Worm (Caenorhabditis elegans) whole organism, L2 larva: ENCODE data around the gene dpy-22.

Source experiments
- C34F6.9 ChIP-seq: fragments of 150-350 bp; optimal IDR thresholded peaks from 2 replicates; lab custom pipeline; 2014; ENCODE audit warnings: missing biosample characterization, missing genetic modification characterization
- F13H6.1 ChIP-seq: sonication (generic microtip); optimal IDR thresholded peaks from 2 replicates; lab custom pipeline; 2016; ENCODE audit warnings: missing genetic modification characterization, missing compliant biosample characterization
- R02D3.7 ChIP-seq: fragments of 150-350 bp; optimal IDR thresholded peaks from 2 replicates; lab custom pipeline; 2014; ENCODE audit warnings: missing biosample characterization, missing genetic modification characterization
- ZK546.5 ChIP-seq: sonication (generic microtip); optimal IDR thresholded peaks from 2 replicates; lab custom pipeline; 2017; ENCODE audit warnings: missing biosample characterization, missing genetic modification characterization
- alr-1 ChIP-seq: fragments of 150-350 bp; optimal IDR thresholded peaks from 2 replicates; lab custom pipeline; 2014; ENCODE audit warnings: missing biosample characterization, missing genetic modification characterization
- aly-2 ChIP-seq: fragments of 150-350 bp; optimal IDR thresholded peaks from 2 replicates; lab custom pipeline; 2014; ENCODE audit warnings: missing biosample characterization, missing genetic modification characterization
- ama-1 ChIP-seq: fragments of 150-350 bp; optimal IDR thresholded peaks from 2 replicates; lab custom pipeline; 2018; ENCODE audit warnings: inconsistent platforms
- blmp-1 ChIP-seq: sonication (generic microtip); optimal IDR thresholded peaks from 2 replicates; lab custom pipeline; 2017; ENCODE audit warnings: missing genetic modification characterization, mild to moderate bottlenecking, missing compliant biosample characterization, antibody characterized with exemption, moderate library complexity; ENCODE audit not compliant: insufficient read depth
- ceh-16 ChIP-seq: fragments of 150-350 bp; optimal IDR thresholded peaks from 2 replicates; lab custom pipeline; 2014; ENCODE audit warnings: missing biosample characterization, missing genetic modification characterization
- ceh-82 ChIP-seq: fragments of 150-350 bp; optimal IDR thresholded peaks from 2 replicates; lab custom pipeline; 2014; ENCODE audit warnings: missing biosample characterization, missing genetic modification characterization
- dmd-4 ChIP-seq: sonication (generic microtip); optimal IDR thresholded peaks from 2 replicates; lab custom pipeline; 2017; ENCODE audit warnings: missing biosample characterization, missing genetic modification characterization
- elt-1 ChIP-seq: fragments of 150-350 bp; optimal IDR thresholded peaks from 2 replicates; lab custom pipeline; 2014; ENCODE audit warnings: missing biosample characterization, missing genetic modification characterization
- elt-3 ChIP-seq: sonication (generic microtip); optimal IDR thresholded peaks from 2 replicates; lab custom pipeline; 2017; ENCODE audit warnings: missing biosample characterization, missing genetic modification characterization
- fos-1 ChIP-seq: fragments of 150-350 bp; optimal IDR thresholded peaks from 2 replicates; lab custom pipeline; 2014; ENCODE audit warnings: missing biosample characterization, missing genetic modification characterization
- lin-11 ChIP-seq: fragments of 150-350 bp; sonication (generic microtip); optimal IDR thresholded peaks from 2 replicates; lab custom pipeline; 2014; ENCODE audit warnings: missing biosample characterization, missing genetic modification characterization, inconsistent platforms, mixed read lengths
- lin-39 ChIP-seq: fragments of 150-350 bp; optimal IDR thresholded peaks from 2 replicates; lab custom pipeline; 2014; ENCODE audit warnings: missing biosample characterization, missing genetic modification reagents, missing genetic modification characterization
- lsy-2 ChIP-seq, 2 experiments: fragments of 150-350 bp in 1 of 2; sonication (generic microtip) in 1 of 2; optimal IDR thresholded peaks; 2 replicates each; lab custom pipeline; 2014 to 2017; ENCODE audit warnings: missing biosample characterization in 2 of 2, missing genetic modification characterization in 2 of 2
- mab-5 ChIP-seq: fragments of 150-350 bp; optimal IDR thresholded peaks from 2 replicates; lab custom pipeline; 2014; ENCODE audit warnings: missing biosample characterization, missing genetic modification characterization
- mdl-1 ChIP-seq, 2 experiments: fragments of 150-350 bp in 1 of 2; sonication (generic microtip) in 1 of 2; optimal IDR thresholded peaks; 2 replicates each; lab custom pipeline; 2017; ENCODE audit warnings: missing biosample characterization in 2 of 2, missing genetic modification characterization in 2 of 2
- nhr-10 ChIP-seq: sonication (generic microtip); optimal IDR thresholded peaks from 2 replicates; lab custom pipeline; 2017; ENCODE audit warnings: missing biosample characterization, missing genetic modification characterization
- nhr-11 ChIP-seq: fragments of 150-350 bp; optimal IDR thresholded peaks from 2 replicates; lab custom pipeline; 2014; ENCODE audit warnings: missing biosample characterization, missing genetic modification characterization
- nhr-12 ChIP-seq: fragments of 150-350 bp; optimal IDR thresholded peaks from 2 replicates; lab custom pipeline; 2014; ENCODE audit warnings: missing biosample characterization, missing genetic modification characterization
- nhr-21 ChIP-seq: fragments of 150-350 bp; optimal IDR thresholded peaks from 2 replicates; lab custom pipeline; 2014; ENCODE audit warnings: missing biosample characterization, missing genetic modification characterization
- nhr-23 ChIP-seq: fragments of 150-350 bp; optimal IDR thresholded peaks from 2 replicates; lab custom pipeline; 2014; ENCODE audit warnings: missing biosample characterization, missing genetic modification reagents, missing genetic modification characterization
- nhr-237 ChIP-seq: fragments of 150-350 bp; optimal IDR thresholded peaks from 2 replicates; lab custom pipeline; 2014; ENCODE audit warnings: missing biosample characterization, missing genetic modification characterization
- nhr-25 ChIP-seq: fragments of 150-350 bp; sonication (generic microtip); optimal IDR thresholded peaks from 3 replicates; lab custom pipeline; 2014; ENCODE audit warnings: missing biosample characterization, missing genetic modification characterization
- nhr-6 ChIP-seq: fragments of 150-350 bp; optimal IDR thresholded peaks from 2 replicates; lab custom pipeline; 2014; ENCODE audit warnings: missing biosample characterization, missing genetic modification characterization
- nhr-77 ChIP-seq: fragments of 150-350 bp; optimal IDR thresholded peaks from 2 replicates; lab custom pipeline; 2014; ENCODE audit warnings: missing biosample characterization, missing genetic modification characterization
- skn-1 ChIP-seq: sonication (generic microtip); optimal IDR thresholded peaks from 2 replicates; lab custom pipeline; 2017; ENCODE audit warnings: missing biosample characterization, missing genetic modification characterization
- sma-3 ChIP-seq: sonication (generic microtip); optimal IDR thresholded peaks from 2 replicates; lab custom pipeline; 2016; ENCODE audit warnings: missing genetic modification reagents, missing genetic modification characterization, missing compliant biosample characterization
- unc-39 ChIP-seq: fragments of 150-350 bp; optimal IDR thresholded peaks from 2 replicates; lab custom pipeline; 2014; ENCODE audit warnings: missing biosample characterization, missing genetic modification characterization
- unc-55 ChIP-seq: fragments of 150-350 bp; sonication (generic microtip); optimal IDR thresholded peaks from 3 replicates; lab custom pipeline; 2014; ENCODE audit warnings: missing biosample characterization, missing genetic modification reagents, missing genetic modification characterization
- zag-1 ChIP-seq: fragments of 150-350 bp; optimal IDR thresholded peaks from 2 replicates; lab custom pipeline; 2014; ENCODE audit warnings: missing biosample characterization, missing genetic modification characterization
- ztf-1 ChIP-seq: fragments of 200-800 bp; sonication (Bioruptor generic); conservative IDR thresholded peaks from 2 replicates; pipeline ENCODE4 v1.3.6; 2022; ENCODE audit warnings: missing genetic modification characterization, missing compliant biosample characterization
- ztf-11 ChIP-seq: sonication (generic microtip); optimal IDR thresholded peaks from 2 replicates; lab custom pipeline; 2017; ENCODE audit warnings: missing biosample characterization, missing genetic modification characterization

The dpy-22 gene

ce11 chrX:9822173-9822572 is at the start of gene dpy-22:
TSS of gene dpy-22 (minus strand) at chrX:9822273.
- TF ChIP-seq unc-55 (GFP tag; lab: Kevin White, UChicago): no peak
- no peak for TF ChIP-seq nhr-21
- TF ChIP-seq lin-39: no peak
- TF ChIP-seq nhr-12 (tag; lab: Kevin White, UChicago): no peak
- TF ChIP-seq ama-1 (lab: Kevin White, UChicago): no peak
- TF ChIP-seq nhr-77: no peak
- TF ChIP-seq unc-39: no peak
- no peak for TF ChIP-seq aly-2
- no peak for TF ChIP-seq dmd-4 (tag; lab: Kevin White, UChicago)
- no peak for TF ChIP-seq C34F6.9 (tag; lab: Kevin White, UChicago)
- no peak for TF ChIP-seq nhr-10 (tag; lab: Kevin White, UChicago)
- TF ChIP-seq sma-3 (GFP tag; lab: Kevin White, UChicago): no peak
- TF ChIP-seq ceh-16 (tag; lab: Kevin White, UChicago): no peak
- no peak for TF ChIP-seq R02D3.7 (tag; lab: Kevin White, UChicago)
- TF ChIP-seq zag-1 (tag; lab: Kevin White, UChicago): no peak

DNA sequence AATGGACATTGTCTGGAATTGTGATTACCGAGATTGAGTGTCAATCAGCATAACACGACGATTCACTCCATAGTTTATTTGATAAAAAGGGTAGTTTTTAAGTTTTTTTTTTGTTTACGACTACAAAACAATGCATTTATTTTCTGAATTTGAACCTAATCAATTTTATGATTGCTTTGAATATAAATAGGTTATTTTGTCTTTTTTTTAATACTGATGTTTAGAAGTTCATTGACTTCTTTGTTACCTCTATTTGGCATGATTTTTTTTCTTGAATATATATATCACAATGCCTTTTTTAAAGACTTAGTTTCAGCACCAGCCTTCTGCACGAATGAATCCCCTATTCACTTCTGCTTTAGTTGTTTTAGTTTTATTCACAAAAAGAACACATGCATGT is 47.4 kb upstream of the dpy-22 start, which contains the start of gene R07B1.13:
Gene R07B1.13, plus strand, starts transcription at position 301 of the 400 bp plus-strand sequence.
- TF ChIP-seq mdl-1 (tag; optimal IDR thresholded peaks at IDR 0.05; lab: Kevin White, UChicago) (no peak), elt-1 (no peak), ztf-1 (GFP tag; lab: Robert Waterston, UW) (no peak), nhr-237 (tag; lab: Kevin White, UChicago) (no peak), blmp-1 (tag; lab: Kevin White, UChicago) (no peak), dmd-4 (tag; lab: Kevin White, UChicago) (no peak), F13H6.1 (tag; lab: Kevin White, UChicago) (no peak), unc-39 (no peak), ZK546.5 (tag; lab: Kevin White, UChicago) (no peak), nhr-10 (tag; lab: Kevin White, UChicago) (no peak), ztf-11 (tag; lab: Kevin White, UChicago) (no peak)

DNA sequence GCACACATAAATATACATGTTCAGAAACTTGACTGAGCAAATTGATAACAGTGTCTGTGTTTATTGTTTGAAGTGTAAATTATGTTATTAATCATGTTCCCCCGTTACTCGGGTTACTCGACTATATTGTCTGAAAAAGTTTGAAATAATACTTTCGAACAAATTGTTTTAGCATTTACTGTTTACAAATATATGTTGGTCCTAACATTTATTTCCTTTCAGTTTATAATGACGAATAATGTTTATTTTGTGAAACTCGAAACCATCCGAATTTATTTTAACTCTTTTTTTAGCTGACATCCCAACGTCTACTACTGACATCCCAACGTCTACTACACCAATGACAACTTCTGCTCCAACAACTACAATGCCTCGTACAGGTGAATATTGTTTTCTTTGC is 46.7 kb upstream of the dpy-22 start, which contains the start of gene R07B1.7:
Gene R07B1.7, plus strand, starts transcription at position 301 of the 400 bp plus-strand sequence.
- TF ChIP-seq nhr-6 (tag; lab: Kevin White, UChicago) (no peak), mab-5 (tag; lab: Kevin White, UChicago) (no peak), ceh-82 (no peak), nhr-237 (tag; lab: Kevin White, UChicago) (no peak), nhr-23 (no peak), skn-1 (no peak), unc-39 (no peak), fos-1 (tag; lab: Kevin White, UChicago) (no peak), ceh-16 (tag; lab: Kevin White, UChicago) (no peak), lsy-2 (tag; optimal IDR thresholded peaks at IDR 0.05; lab: Kevin White, UChicago) (no peak), elt-3 (tag; lab: Kevin White, UChicago) (no peak), nhr-25 (tag; lab: Kevin White, UChicago) (no peak), alr-1 (tag; lab: Kevin White, UChicago) (no peak), aly-2 (no peak), F13H6.1 (tag; lab: Kevin White, UChicago) (no peak)
- TF ChIP-seq, all 48 proteins: peak for 0

DNA sequence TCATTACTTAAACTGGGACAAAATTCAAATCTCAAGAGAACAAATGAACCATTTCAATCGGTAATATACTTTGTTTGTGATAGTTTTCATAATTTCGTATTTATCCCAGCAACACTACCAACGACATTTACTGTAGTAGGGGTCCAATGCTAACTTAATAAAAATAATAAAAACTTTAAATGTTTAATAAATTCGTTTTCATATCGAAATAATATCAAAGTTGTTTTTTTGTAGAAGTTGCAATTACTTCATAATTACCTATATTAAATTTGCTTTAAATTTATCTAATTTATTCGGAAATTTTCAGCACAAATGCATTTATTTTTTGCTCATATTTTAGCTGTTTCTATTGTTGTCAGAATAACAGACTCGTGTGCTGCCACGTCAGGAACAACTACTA is 44.3 kb upstream of the dpy-22 start, which contains the start of gene R07B1.6:
Gene R07B1.6, plus strand, starts transcription at position 301 of the 400 bp plus-strand sequence.
- TF ChIP-seq ztf-11 (tag; lab: Kevin White, UChicago) (no peak), nhr-11 (no peak), skn-1 (no peak), sma-3 (GFP tag; lab: Kevin White, UChicago) (no peak), lin-11 (no peak), nhr-77 (no peak), mab-5 (tag; lab: Kevin White, UChicago) (no peak), ama-1 (lab: Kevin White, UChicago) (no peak), ceh-82 (no peak), ZK546.5 (tag; lab: Kevin White, UChicago) (no peak), mdl-1 (tag; optimal IDR thresholded peaks at IDR 0.05; lab: Kevin White, UChicago) (no peak), lin-39 (no peak), lsy-2 (tag; optimal IDR thresholded peaks at IDR 0.05; lab: Kevin White, UChicago) (no peak)
